Fruit fly (Drosophila melanogaster) whole organism, embryonic: ENCODE results near the gene Cpr66Cb.

Experiments used
- BEAF-32 ChIP-seq: fragments of 200-800 bp; sonication (Bioruptor generic); optimal IDR thresholded peaks from 3 replicates; lab custom pipeline; 2017; ENCODE audit warnings: missing biosample characterization, missing genetic modification characterization, mild to moderate bottlenecking, moderate library complexity, missing genetic modification reagents
- CG10147 ChIP-seq: fragments of 200-800 bp; sonication (Bioruptor generic); optimal IDR thresholded peaks from 2 replicates; lab custom pipeline; 2019; ENCODE audit warnings: missing biosample characterization, mild to moderate bottlenecking, missing genetic modification characterization, moderate library complexity
- CG12391 ChIP-seq: fragments of 200-800 bp; sonication (Bioruptor generic); optimal IDR thresholded peaks from 3 replicates; lab custom pipeline; 2018; ENCODE audit warnings: missing biosample characterization, mild to moderate bottlenecking, missing genetic modification characterization, moderate library complexity
- CG12744 ChIP-seq: fragments of 200-800 bp; sonication (Bioruptor generic); optimal IDR thresholded peaks from 2 replicates; lab custom pipeline; 2016; ENCODE audit warnings: missing biosample characterization, missing genetic modification characterization
- CG1603 ChIP-seq: fragments of 200-800 bp; sonication (Bioruptor generic); optimal IDR thresholded peaks from 2 replicates; lab custom pipeline; 2019; ENCODE audit warnings: missing biosample characterization, mild to moderate bottlenecking, missing genetic modification characterization, moderate library complexity
- CG30403 ChIP-seq: fragments of 200-800 bp; sonication (Bioruptor generic); optimal IDR thresholded peaks from 3 replicates; lab custom pipeline; 2016; ENCODE audit warnings: missing biosample characterization, missing genetic modification characterization
- CG32532 ChIP-seq: fragments of 200-800 bp; sonication (Bioruptor generic); IDR thresholded peaks from 2 replicates; pipeline ENCODE4 v1.3.6; 2022; ENCODE audit warnings: missing biosample characterization, missing genetic modification characterization
- CG6254 ChIP-seq: fragments of 200-800 bp; sonication (Bioruptor generic); optimal IDR thresholded peaks from 3 replicates; lab custom pipeline; 2017; ENCODE audit warnings: mild to moderate bottlenecking, missing biosample characterization, missing genetic modification reagents, missing genetic modification characterization
- CG6272 ChIP-seq: fragments of 200-800 bp; sonication (Bioruptor generic); IDR thresholded peaks from 2 replicates; pipeline ENCODE4 v1.3.6; 2022; ENCODE audit warnings: missing biosample characterization, missing genetic modification characterization
- CG6689 ChIP-seq: fragments of 200-800 bp; sonication (Bioruptor generic); IDR thresholded peaks from 2 replicates; pipeline ENCODE4 v1.3.6; 2022; ENCODE audit warnings: missing biosample characterization, missing genetic modification characterization
- CG7372 ChIP-seq: fragments of 200-800 bp; sonication (Bioruptor generic); IDR thresholded peaks from 2 replicates; pipeline ENCODE4 v1.3.6; 2022; ENCODE audit warnings: missing biosample characterization, missing genetic modification characterization
- CG7839 ChIP-seq: fragments of 200-800 bp; sonication (Bioruptor generic); optimal IDR thresholded peaks from 3 replicates; lab custom pipeline; 2018; ENCODE audit warnings: missing biosample characterization, mild to moderate bottlenecking, missing genetic modification characterization, moderate library complexity
- CG8290 ChIP-seq, 3 experiments: fragments of 200-800 bp; sonication (Bioruptor generic); optimal IDR thresholded peaks; 2 replicates each; lab custom pipeline; 2016 to 2019; ENCODE audit warnings: missing biosample characterization in 3 of 3, missing genetic modification characterization in 3 of 3, mild to moderate bottlenecking in 2 of 3, moderate library complexity in 1 of 3
- CG8765 ChIP-seq: fragments of 200-800 bp; sonication (Bioruptor generic); IDR thresholded peaks from 2 replicates; pipeline ENCODE4 v1.3.6; 2022; ENCODE audit warnings: missing biosample characterization, missing genetic modification characterization
- CG8924 ChIP-seq: fragments of 200-800 bp; optimal IDR thresholded peaks from 3 replicates; lab custom pipeline; 2019; ENCODE audit warnings: missing biosample characterization, mild to moderate bottlenecking, missing genetic modification characterization, moderate library complexity
- CkIIα-i1 ChIP-seq: fragments of 200-800 bp; sonication (Bioruptor generic); IDR thresholded peaks from 2 replicates; pipeline ENCODE4 v1.3.6; 2022; ENCODE audit warnings: missing biosample characterization, missing genetic modification characterization
- Dbx ChIP-seq: fragments of 200-800 bp; sonication (Bioruptor generic); IDR thresholded peaks from 3 replicates; pipeline ENCODE4 v1.3.6; 2022; ENCODE audit warnings: missing biosample characterization, missing genetic modification characterization
- Ets97D ChIP-seq: fragments of 200-800 bp; sonication (Bioruptor generic); optimal IDR thresholded peaks from 3 replicates; lab custom pipeline; 2016; ENCODE audit warnings: missing biosample characterization, missing genetic modification characterization
- Fer3 ChIP-seq: fragments of 200-800 bp; sonication (Bioruptor generic); optimal IDR thresholded peaks from 2 replicates; lab custom pipeline; 2018; ENCODE audit warnings: missing biosample characterization, mild to moderate bottlenecking, missing genetic modification characterization, moderate library complexity
- GATAe ChIP-seq: fragments of 200-800 bp; sonication (Bioruptor generic); conservative IDR thresholded peaks from 2 replicates; pipeline ENCODE4 v1.3.6; 2022; ENCODE audit warnings: missing biosample characterization, missing genetic modification characterization
- Gug ChIP-seq: fragments of 200-800 bp; sonication (Bioruptor generic); IDR thresholded peaks from 4 replicates; pipeline ENCODE4 v1.3.6; 2022; ENCODE audit warnings: missing biosample characterization, missing genetic modification characterization
- Hmx ChIP-seq: fragments of 200-800 bp; sonication (Bioruptor generic); optimal IDR thresholded peaks from 2 replicates; lab custom pipeline; 2016; ENCODE audit warnings: missing biosample characterization, missing genetic modification characterization
- Hr39 ChIP-seq: fragments of >200 bp; optimal IDR thresholded peaks from 2 replicates; lab custom pipeline; 2017
- Hsf ChIP-seq: fragments of 200-800 bp; sonication (Bioruptor generic); optimal IDR thresholded peaks from 3 replicates; lab custom pipeline; 2016; ENCODE audit warnings: missing biosample characterization, missing genetic modification characterization
- MBD-R2 ChIP-seq: fragments of 200-800 bp; sonication (Bioruptor generic); IDR thresholded peaks from 2 replicates; pipeline ENCODE4 v1.3.6; 2022; ENCODE audit warnings: missing biosample characterization, missing genetic modification characterization
- NfI ChIP-seq: fragments of 200-800 bp; sonication (Bioruptor generic); optimal IDR thresholded peaks from 3 replicates; lab custom pipeline; 2018; ENCODE audit warnings: missing biosample characterization, mild to moderate bottlenecking, missing genetic modification characterization, moderate library complexity
- Opbp ChIP-seq: fragments of 200-800 bp; sonication (Bioruptor generic); IDR thresholded peaks from 3 replicates; pipeline ENCODE4 v1.3.6; 2022; ENCODE audit warnings: missing biosample characterization, missing genetic modification characterization; ENCODE audit not compliant: partially characterized antibody
- PHDP ChIP-seq: fragments of 200-800 bp; sonication (Bioruptor generic); optimal IDR thresholded peaks from 3 replicates; lab custom pipeline; 2018; ENCODE audit warnings: missing biosample characterization, mild to moderate bottlenecking, missing genetic modification characterization, moderate library complexity
- Spps ChIP-seq: fragments of 200-800 bp; sonication (Bioruptor generic); optimal IDR thresholded peaks from 2 replicates; lab custom pipeline; 2018; ENCODE audit warnings: missing biosample characterization, mild to moderate bottlenecking, missing genetic modification characterization
- Sry-δ ChIP-seq: fragments of 200-800 bp; sonication (Bioruptor generic); optimal IDR thresholded peaks from 2 replicates; lab custom pipeline; 2016; ENCODE audit warnings: missing biosample characterization, missing genetic modification characterization
- Stat92E ChIP-seq, 3 experiments: fragments of >200 bp in 2 of 3; fragments of 200-800 bp in 1 of 3; sonication (Bioruptor generic) in 1 of 3; optimal IDR thresholded peaks; 2 replicates each; lab custom pipeline; 2017 to 2019; ENCODE audit warnings: missing biosample characterization in 3 of 3, missing genetic modification characterization in 3 of 3, mild to moderate bottlenecking in 1 of 3, moderate library complexity in 1 of 3
- Vsx1 ChIP-seq: fragments of 200-800 bp; sonication (Bioruptor generic); optimal IDR thresholded peaks from 2 replicates; lab custom pipeline; 2017; ENCODE audit warnings: missing biosample characterization, mild to moderate bottlenecking, missing genetic modification characterization, missing genetic modification reagents
- YL-1 ChIP-seq: fragments of 200-800 bp; sonication (Bioruptor generic); optimal IDR thresholded peaks from 3 replicates; lab custom pipeline; 2017; ENCODE audit warnings: missing biosample characterization, mild to moderate bottlenecking, missing genetic modification characterization
- crp ChIP-seq, 2 experiments: fragments of 200-800 bp; sonication (Bioruptor generic); optimal IDR thresholded peaks; 2 replicates in 1 of 2; 3 replicates in 1 of 2; lab custom pipeline; 2017; ENCODE audit warnings: missing biosample characterization in 2 of 2, missing genetic modification characterization in 2 of 2, mild to moderate bottlenecking in 1 of 2, moderate library complexity in 1 of 2
- cwo ChIP-seq: fragments of 200-800 bp; sonication (Bioruptor generic); optimal IDR thresholded peaks from 3 replicates; lab custom pipeline; 2017; ENCODE audit warnings: missing biosample characterization, missing genetic modification characterization, mild to moderate bottlenecking, moderate library complexity, missing genetic modification reagents
- eyg ChIP-seq: fragments of 200-800 bp; sonication (Bioruptor generic); optimal IDR thresholded peaks from 3 replicates; lab custom pipeline; 2016; ENCODE audit warnings: missing biosample characterization, missing genetic modification characterization
- fd96Cb ChIP-seq: fragments of 200-800 bp; sonication (Bioruptor generic); optimal IDR thresholded peaks from 2 replicates; lab custom pipeline; 2018; ENCODE audit warnings: missing biosample characterization, mild to moderate bottlenecking, missing genetic modification characterization, moderate library complexity
- kay ChIP-seq: fragments of 200-800 bp; sonication (Bioruptor generic); optimal IDR thresholded peaks from 2 replicates; lab custom pipeline; 2016; ENCODE audit warnings: missing biosample characterization, missing genetic modification characterization
- knrl ChIP-seq: fragments of 200-800 bp; sonication (Bioruptor generic); IDR thresholded peaks from 3 replicates; pipeline ENCODE4 v1.3.6; 2022; ENCODE audit warnings: missing biosample characterization, missing genetic modification characterization; ENCODE audit not compliant: partially characterized antibody
- nom ChIP-seq: fragments of 200-800 bp; sonication (Bioruptor generic); optimal IDR thresholded peaks from 2 replicates; lab custom pipeline; 2017; ENCODE audit warnings: missing biosample characterization, missing genetic modification characterization, mild to moderate bottlenecking, moderate library complexity, missing genetic modification reagents
- pum ChIP-seq: fragments of 200-800 bp; sonication (Bioruptor generic); optimal IDR thresholded peaks from 2 replicates; lab custom pipeline; 2016; ENCODE audit warnings: missing biosample characterization, missing genetic modification characterization
- repo ChIP-seq: fragments of 200-800 bp; sonication (Bioruptor generic); optimal IDR thresholded peaks from 2 replicates; lab custom pipeline; 2016; ENCODE audit warnings: missing biosample characterization, missing genetic modification characterization
- sens-2 ChIP-seq: fragments of 200-800 bp; sonication (Bioruptor generic); IDR thresholded peaks from 2 replicates; pipeline ENCODE4 v1.3.6; 2022; ENCODE audit warnings: missing biosample characterization, missing genetic modification characterization
- shn ChIP-seq: fragments of 200-800 bp; sonication (Bioruptor generic); optimal IDR thresholded peaks from 3 replicates; lab custom pipeline; 2016; ENCODE audit warnings: missing biosample characterization, missing genetic modification characterization
- sqz ChIP-seq: fragments of 200-800 bp; sonication (Bioruptor generic); optimal IDR thresholded peaks from 3 replicates; lab custom pipeline; 2018; ENCODE audit warnings: missing biosample characterization, mild to moderate bottlenecking, missing genetic modification characterization
- sr ChIP-seq: fragments of 200-800 bp; sonication (Bioruptor generic); IDR thresholded peaks from 3 replicates; pipeline ENCODE4 v1.3.6; 2022; ENCODE audit warnings: missing biosample characterization, missing genetic modification characterization
- sug ChIP-seq: fragments of 200-800 bp; optimal IDR thresholded peaks from 2 replicates; lab custom pipeline; 2019; ENCODE audit warnings: missing biosample characterization, mild to moderate bottlenecking, missing genetic modification characterization, moderate library complexity
- toy ChIP-seq: fragments of 200-800 bp; sonication (Bioruptor generic); IDR thresholded peaks from 2 replicates; pipeline ENCODE4 v1.3.6; 2022; ENCODE audit warnings: missing biosample characterization, missing genetic modification characterization
- unc-4 ChIP-seq: fragments of 200-800 bp; sonication (Bioruptor generic); IDR thresholded peaks from 2 replicates; pipeline ENCODE4 v1.3.6; 2022; ENCODE audit warnings: missing biosample characterization, missing genetic modification characterization; ENCODE audit not compliant: partially characterized antibody
- unpg ChIP-seq: fragments of 200-800 bp; sonication (Bioruptor generic); optimal IDR thresholded peaks from 3 replicates; lab custom pipeline; 2018; ENCODE audit warnings: missing biosample characterization, mild to moderate bottlenecking, missing genetic modification characterization, moderate library complexity

Cpr66Cb gene

DNA sequence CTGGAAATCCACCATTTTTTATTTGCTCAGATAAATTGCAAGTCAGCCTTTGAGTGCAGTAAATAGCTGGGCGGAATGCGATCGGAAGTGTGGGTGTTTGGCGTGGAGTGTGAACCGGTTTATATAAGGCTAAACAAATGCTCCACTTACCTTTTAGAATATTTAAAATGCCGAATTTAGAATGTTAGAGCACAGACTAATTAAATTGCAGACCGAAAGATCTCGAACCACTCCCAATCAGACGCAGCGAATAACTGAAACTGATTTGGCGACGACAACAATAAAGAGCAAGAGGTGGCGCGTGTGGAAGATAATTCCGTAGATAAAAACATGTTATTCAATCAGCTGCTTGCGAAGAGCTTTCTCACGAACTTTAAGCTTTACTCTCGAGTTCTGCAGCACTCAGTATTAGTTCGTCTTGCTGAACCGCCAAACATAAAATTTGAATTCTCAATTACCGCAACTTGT, 24.2 kb downstream of the Cpr66Cb start, which contains the start of gene Idh (continued):
- TF ChIP-seq CG30403 = no peak
- no peak for TF ChIP-seq CG12744
- TF ChIP-seq PHDP (tag; lab: Kevin White, UChicago) = peak; percentile 51
- TF ChIP-seq sr (GFP tag; lab: Robert Waterston, UW) = no peak
- peak; percentile 52 for TF ChIP-seq BEAF-32 (GFP tag; lab: Kevin White, UChicago)
- peak; percentile 61 for TF ChIP-seq unc-4 (GFP tag; lab: Robert Waterston, UW)
- TF ChIP-seq CG7839 (tag; lab: Kevin White, UChicago) = peak; percentile 28
- TF ChIP-seq sens-2 = peak; percentile 36; the same call in 1 of the 2 replicates
- TF ChIP-seq NfI (GFP tag; lab: Kevin White, UChicago) = peak; percentile 31
- peak; percentile 5 for TF ChIP-seq CG10147 (GFP tag; lab: Kevin White, UChicago)
- TF ChIP-seq pum (GFP tag; lab: Kevin White, UChicago) = no peak
- TF ChIP-seq CG6272 (GFP tag; lab: Robert Waterston, UW) = no peak
- TF ChIP-seq CG7372 = no peak
- TF ChIP-seq knrl = 0 out of 3 replicates have a peak, but pooled peaks have one; percentile 8
- no peak for TF ChIP-seq eyg
- TF ChIP-seq GATAe = no peak
- peak; percentile 55 for TF ChIP-seq nom (GFP tag; lab: Kevin White, UChicago)
- TF ChIP-seq Hmx (GFP tag; lab: Kevin White, UChicago) = no peak
- no peak for TF ChIP-seq shn
- peak; percentile 21 for TF ChIP-seq unpg (GFP tag; lab: Kevin White, UChicago)
- TF ChIP-seq CG8765 = no peak
- no peak for TF ChIP-seq Gug
- no peak; the same call in 2 of the 3 replicates for TF ChIP-seq Dbx (GFP tag; lab: Robert Waterston, UW)
- no peak for TF ChIP-seq CkIIα-i1 (GFP tag; lab: Robert Waterston, UW)
- TF ChIP-seq sug (tag; lab: Kevin White, UChicago) = peak; percentile 31
- no peak for TF ChIP-seq Spps
- peak; percentile 8 for TF ChIP-seq YL-1 (GFP tag; lab: Kevin White, UChicago)
- TF ChIP-seq Ets97D (GFP tag; lab: Kevin White, UChicago) = no peak
- TF ChIP-seq kay (GFP tag; lab: Kevin White, UChicago) = no peak
- peak; percentile 13 for TF ChIP-seq Sry-δ (GFP tag; lab: Kevin White, UChicago)
- no peak for TF ChIP-seq fd96Cb (tag; lab: Kevin White, UChicago)
- no peak for TF ChIP-seq CG6254 (GFP tag; lab: Kevin White, UChicago)
- TF ChIP-seq CG12391 (tag; lab: Kevin White, UChicago) = no peak
- TF ChIP-seq Fer3 (tag; lab: Kevin White, UChicago) = peak; percentile 38
- TF ChIP-seq Vsx1 (GFP tag; lab: Kevin White, UChicago) = peak; percentile 64
- no peak for TF ChIP-seq cwo (GFP tag; lab: Kevin White, UChicago)
- TF ChIP-seq Opbp (GFP tag; lab: Robert Waterston, UW) = 0 out of 3 replicates have a peak, but pooled peaks have one; percentile 29
- no peak for TF ChIP-seq toy (GFP tag; lab: Robert Waterston, UW)
- no peak for TF ChIP-seq repo (GFP tag; lab: Kevin White, UChicago)
- no peak for TF ChIP-seq Hsf (GFP tag; lab: Kevin White, UChicago)
- TF ChIP-seq sqz (GFP tag; lab: Kevin White, UChicago) = no peak
- TF ChIP-seq Stat92E (GFP tag; optimal IDR thresholded peaks at IDR 0.05; lab: Kevin White, UChicago) = peak in 1 of 3 experiments; percentile 19
- no peak for TF ChIP-seq Hr39 (lab: Kevin White, UChicago)
- TF ChIP-seq CG6689 = no peak
- no peak for TF ChIP-seq CG8290 (GFP tag; optimal IDR thresholded peaks at IDR 0.05; lab: Kevin White, UChicago)
- peak in 1 of 2 experiments; percentile 73 for TF ChIP-seq CG8290 (tag; optimal IDR thresholded peaks at IDR 0.05; lab: Kevin White, UChicago)
- TF ChIP-seq crp (GFP tag; optimal IDR thresholded peaks at IDR 0.05; lab: Kevin White, UChicago) = peak; percentile 17 to 92
- peak; percentile 2 for TF ChIP-seq CG1603 (tag; lab: Kevin White, UChicago)
- TF ChIP-seq CG8924 (tag; lab: Kevin White, UChicago) = peak; percentile 32
- no peak for TF ChIP-seq MBD-R2 (GFP tag; lab: Robert Waterston, UW)
- no peak for TF ChIP-seq CG32532 (GFP tag; lab: Robert Waterston, UW)
